Worm (Caenorhabditis elegans) whole organism, late embryonic: Measurements from ENCODE around the gene hrpa-2.
A peak's percentile ranks its signal among the peaks of the same experiment; 100 is the strongest.

Experiments used
- ama-1 ChIP-seq: fragments of 150-350 bp; optimal IDR thresholded peaks from 2 replicates; lab custom pipeline; 2014
- ceh-19 ChIP-seq: fragments of 200-800 bp; sonication (Bioruptor generic); optimal IDR thresholded peaks from 2 replicates; lab custom pipeline; 2018; ENCODE audit warnings: mild to moderate bottlenecking, missing genetic modification characterization, missing compliant biosample characterization
- dmd-4 ChIP-seq: sonication (generic microtip); optimal IDR thresholded peaks from 2 replicates; lab custom pipeline; 2016; ENCODE audit warnings: borderline replicate concordance, missing genetic modification characterization, missing compliant biosample characterization
- elt-2 ChIP-seq: sonication (generic microtip); optimal IDR thresholded peaks from 2 replicates; lab custom pipeline; 2016; ENCODE audit warnings: missing genetic modification reagents, missing genetic modification characterization, missing compliant biosample characterization
- elt-4 ChIP-seq: sonication (generic microtip); optimal IDR thresholded peaks from 2 replicates; lab custom pipeline; 2016; ENCODE audit warnings: missing genetic modification characterization, missing compliant biosample characterization
- fkh-10 ChIP-seq: fragments of 150-350 bp; optimal IDR thresholded peaks from 2 replicates; lab custom pipeline; 2014; ENCODE audit warnings: missing biosample characterization, missing genetic modification reagents, missing genetic modification characterization
- hlh-6 ChIP-seq: sonication (generic microtip); optimal IDR thresholded peaks from 2 replicates; lab custom pipeline; 2016; ENCODE audit warnings: missing genotype, missing genetic modification characterization, missing compliant biosample characterization
- pha-4 ChIP-seq: fragments of 150-350 bp; optimal IDR thresholded peaks from 2 replicates; lab custom pipeline; 2018; ENCODE audit warnings: missing biosample characterization, missing genetic modification reagents, missing genetic modification characterization

DNA sequence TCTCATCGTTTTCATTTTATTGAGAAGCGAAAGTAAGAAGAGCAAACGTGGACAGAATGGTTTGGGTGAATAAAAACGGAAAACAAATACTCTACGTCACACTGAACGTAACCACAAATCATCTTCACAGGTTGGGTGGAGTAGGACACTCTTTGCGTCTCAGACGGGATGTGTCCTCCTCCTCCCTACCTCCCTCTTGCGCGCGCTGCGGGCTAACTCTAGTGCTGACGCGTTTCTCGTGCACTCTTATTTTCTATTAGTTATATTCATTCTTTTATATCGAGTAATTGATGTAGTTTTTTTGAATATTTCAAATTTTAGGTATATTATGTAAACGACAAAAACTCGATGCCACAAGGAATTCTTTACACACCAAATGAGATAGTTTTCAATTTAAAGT lies 27.9 kb downstream of the hrpa-2 start, which contains the start of gene Y34B4A.7:
- TF ChIP-seq elt-2 (tag; lab: Kevin White, UChicago) (peak; percentile 52), dmd-4 (tag; lab: Kevin White, UChicago) (no peak), hlh-6 (tag; lab: Kevin White, UChicago) (no peak), fkh-10 (no peak), pha-4 (no peak), ceh-19 (GFP tag; lab: Kevin White, UChicago) (no peak), ama-1 (lab: Kevin White, UChicago) (no peak), elt-4 (tag; lab: Kevin White, UChicago) (no peak)
